Worm (Caenorhabditis elegans): ENCODE results near the gene srz-101.

srz-101 gene

DNA sequence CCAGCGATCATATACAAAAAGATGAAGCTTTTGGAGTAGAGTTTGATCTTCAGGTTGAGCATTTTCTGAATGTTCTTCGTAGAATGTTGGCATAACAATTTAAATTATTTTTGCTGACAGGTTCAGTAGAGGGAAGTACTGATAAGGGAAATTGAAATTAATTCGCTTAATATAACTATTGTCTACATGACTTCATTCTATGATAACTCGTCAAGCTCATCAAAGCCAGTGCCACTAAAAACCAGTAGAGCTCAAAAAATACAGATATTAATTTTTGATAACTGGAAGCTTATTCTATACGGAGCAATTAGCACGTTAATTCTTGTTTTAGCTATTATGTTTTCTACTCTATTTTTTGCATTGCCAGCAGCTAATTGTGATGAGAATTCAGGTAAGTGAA lies 44.5 kb downstream of the srz-101 start, which contains the start of the genes clec-29 and clec-39:
Gene clec-29 (minus strand): TSS at position 101 of the 400 bp plus-strand sequence.
Gene clec-39 (plus strand): TSS at position 169 of the 400 bp plus-strand sequence.
- TF ChIP-seq pha-4 (tag; optimal IDR thresholded peaks at IDR 0.05) (no peak), zag-1 (tag; optimal IDR thresholded peaks at IDR 0.05) (no peak), jun-1 (tag; optimal IDR thresholded peaks at IDR 0.05) (no peak), ceh-82 (tag; optimal IDR thresholded peaks at IDR 0.05) (no peak), elt-2 (tag; optimal IDR thresholded peaks at IDR 0.05) (no peak), sea-2 (GFP tag; optimal IDR thresholded peaks at IDR 0.05) (no peak), elt-1 (tag; optimal IDR thresholded peaks at IDR 0.05) (no peak), unc-39 (tag; optimal IDR thresholded peaks at IDR 0.05) (no peak), nhr-23 (tag; optimal IDR thresholded peaks at IDR 0.05) (no peak), snpc-4 (tag; optimal IDR thresholded peaks at IDR 0.05) (no peak), ztf-4 (tag; optimal IDR thresholded peaks at IDR 0.05) (no peak), ZK546.5 (tag; optimal IDR thresholded peaks at IDR 0.05) (no peak), ceh-28 (tag; optimal IDR thresholded peaks at IDR 0.05) (no peak), ceh-16 (tag; optimal IDR thresholded peaks at IDR 0.05) (no peak), lin-39 (tag; optimal IDR thresholded peaks at IDR 0.05) (no peak), nhr-67 (tag; optimal IDR thresholded peaks at IDR 0.05) (no peak), fkh-10 (GFP tag; optimal IDR thresholded peaks at IDR 0.05) (no peak)

DNA sequence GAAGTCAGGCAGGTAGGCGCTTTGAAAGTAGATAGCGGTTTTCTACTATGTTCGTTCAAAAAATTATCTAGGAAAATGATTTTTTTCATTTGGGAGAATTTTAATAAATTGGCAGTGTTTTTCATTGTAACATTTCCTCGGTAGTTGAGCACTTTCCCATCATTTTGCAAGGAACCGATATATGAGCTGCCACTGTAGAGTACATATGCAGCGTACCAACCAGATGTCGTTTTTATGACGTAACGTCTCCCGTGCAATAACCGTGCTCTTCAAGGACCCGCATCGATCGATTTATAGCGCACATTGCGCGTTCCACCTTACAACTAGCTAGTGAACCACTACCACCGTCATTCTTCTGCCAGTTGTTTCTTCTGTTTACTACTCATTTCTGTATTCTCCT lies 47.5 kb downstream of the srz-101 start, which contains the start of gene T25E12.6:
Gene T25E12.6 (plus strand): TSS at position 301 of the 400 bp plus-strand sequence.
- no peak for TF ChIP-seq nhr-11 (tag; optimal IDR thresholded peaks at IDR 0.05)
- no peak for TF ChIP-seq ceh-28 (tag; optimal IDR thresholded peaks at IDR 0.05)
- TF ChIP-seq unc-39 (tag; optimal IDR thresholded peaks at IDR 0.05) = no peak
- TF ChIP-seq lin-15B (tag; optimal IDR thresholded peaks at IDR 0.05) = no peak
- no peak for TF ChIP-seq nhr-43 (tag; optimal IDR thresholded peaks at IDR 0.05; ENCODE audit: poor library complexity, severe bottlenecking)
- TF ChIP-seq nhr-237 (tag; optimal IDR thresholded peaks at IDR 0.05) = no peak
- TF ChIP-seq ceh-9 (tag; optimal IDR thresholded peaks at IDR 0.05) = no peak
- no peak for TF ChIP-seq elt-3 (tag; optimal IDR thresholded peaks at IDR 0.05)
- TF ChIP-seq ceh-16 (tag; optimal IDR thresholded peaks at IDR 0.05) = no peak
- TF ChIP-seq nhr-77 (tag; optimal IDR thresholded peaks at IDR 0.05) = no peak
- TF ChIP-seq ztf-11 (tag; optimal IDR thresholded peaks at IDR 0.05) = no peak
- TF ChIP-seq tbx-2 (tag; optimal IDR thresholded peaks at IDR 0.05) = no peak

DNA sequence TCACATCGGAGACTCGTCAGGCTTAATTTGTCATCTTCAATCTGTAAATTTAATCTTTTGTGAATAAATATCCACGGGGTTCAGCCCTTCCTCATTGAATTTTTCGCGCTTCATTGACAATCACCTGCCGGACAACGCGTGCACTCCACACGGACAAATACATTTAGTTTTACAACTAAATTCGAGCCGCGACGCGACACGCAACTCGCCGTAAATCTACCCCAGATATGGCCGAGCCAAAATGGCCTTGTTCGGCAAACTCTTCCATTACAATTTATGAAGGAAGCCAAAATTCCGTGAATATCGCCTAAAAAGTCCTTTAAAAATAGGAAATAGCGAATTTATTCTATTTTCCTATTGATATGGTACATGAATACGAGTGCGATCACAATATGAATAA lies 50.1 kb downstream of the srz-101 start:
- no peak for TF ChIP-seq sea-2 (GFP tag; optimal IDR thresholded peaks at IDR 0.05)
- no peak for TF ChIP-seq nhr-237 (tag; optimal IDR thresholded peaks at IDR 0.05)
- no peak for TF ChIP-seq skn-1 (tag; optimal IDR thresholded peaks at IDR 0.05)
- TF ChIP-seq unc-39 (tag; optimal IDR thresholded peaks at IDR 0.05) = no peak
- no peak for TF ChIP-seq snpc-4 (tag; optimal IDR thresholded peaks at IDR 0.05)
- TF ChIP-seq tbx-2 (tag; optimal IDR thresholded peaks at IDR 0.05) = no peak
- TF ChIP-seq elt-3 (tag; optimal IDR thresholded peaks at IDR 0.05) = no peak
- no peak for TF ChIP-seq ztf-11 (tag; optimal IDR thresholded peaks at IDR 0.05)
- no peak for TF ChIP-seq fkh-10 (GFP tag; optimal IDR thresholded peaks at IDR 0.05)
- no peak for TF ChIP-seq zag-1 (tag; optimal IDR thresholded peaks at IDR 0.05)
- no peak for TF ChIP-seq ceh-16 (tag; optimal IDR thresholded peaks at IDR 0.05)
- no peak for TF ChIP-seq nhr-77 (tag; optimal IDR thresholded peaks at IDR 0.05)
- no peak for TF ChIP-seq ceh-28 (tag; optimal IDR thresholded peaks at IDR 0.05)
- TF ChIP-seq egl-5 (tag; optimal IDR thresholded peaks at IDR 0.05) = no peak
- TF ChIP-seq mml-1 (tag; optimal IDR thresholded peaks at IDR 0.05) = no peak
- TF ChIP-seq pqm-1 (tag; optimal IDR thresholded peaks at IDR 0.05) = no peak
- TF ChIP-seq nhr-28 (tag; optimal IDR thresholded peaks at IDR 0.05) = no peak
- no peak for TF ChIP-seq ceh-9 (tag; optimal IDR thresholded peaks at IDR 0.05)
- TF ChIP-seq pha-4 (tag; optimal IDR thresholded peaks at IDR 0.05) = no peak

DNA sequence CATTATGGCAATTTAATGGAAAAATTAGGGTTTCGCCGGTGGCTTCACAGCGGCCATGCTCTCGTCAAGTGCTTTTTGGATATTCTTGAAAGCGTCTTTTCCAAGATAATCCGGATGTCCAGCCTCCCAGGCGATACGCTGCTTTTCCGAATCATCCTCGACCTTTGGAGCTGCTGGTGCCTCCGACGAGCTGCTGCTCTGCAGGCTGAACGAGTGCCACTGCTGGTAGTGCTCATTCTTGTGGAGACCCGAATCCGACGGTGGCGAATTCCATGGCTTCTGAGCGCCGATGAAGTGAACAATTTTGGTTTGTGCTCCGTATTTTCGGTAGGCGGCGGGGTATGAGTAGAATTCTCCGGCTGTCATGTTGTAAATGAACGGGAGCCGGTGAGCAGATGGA lies 50.6 kb downstream of the srz-101 start:
- no peak for TF ChIP-seq nhr-76 (tag; optimal IDR thresholded peaks at IDR 0.05)
